Worm (Caenorhabditis elegans) whole organism, young adult: ENCODE results near the gene str-20.

Experiments used
- B0019.2 ChIP-seq: fragments of 200-800 bp; sonication (Bioruptor generic); conservative IDR thresholded peaks from 2 replicates; pipeline ENCODE4 v1.3.6; 2022; ENCODE audit warnings: missing genetic modification reagents, missing genetic modification characterization, missing compliant biosample characterization
- C06A6.2 ChIP-seq: fragments of 200-800 bp; sonication (Bioruptor generic); conservative IDR thresholded peaks from 2 replicates; pipeline ENCODE4 v1.3.6; 2022; ENCODE audit warnings: missing genetic modification characterization, missing compliant biosample characterization
- D2030.7 ChIP-seq: fragments of 200-800 bp; sonication (Bioruptor generic); IDR thresholded peaks from 2 replicates; pipeline ENCODE4 v1.3.6; 2022; ENCODE audit warnings: missing genetic modification reagents, missing genetic modification characterization, missing compliant biosample characterization
- F33H1.4 ChIP-seq: fragments of 200-800 bp; sonication (Bioruptor generic); IDR thresholded peaks from 2 replicates; pipeline ENCODE4 v1.3.6; 2022; ENCODE audit warnings: missing genetic modification reagents, missing genetic modification characterization, missing compliant biosample characterization
- F37B4.10 ChIP-seq: fragments of 200-800 bp; sonication (Bioruptor generic); IDR thresholded peaks from 2 replicates; pipeline ENCODE4 v1.3.6; 2022; ENCODE audit warnings: missing genetic modification characterization, missing compliant biosample characterization
- F39B2.1 ChIP-seq: fragments of 200-800 bp; sonication (Bioruptor generic); IDR thresholded peaks from 2 replicates; pipeline ENCODE4 v1.3.6; 2022; ENCODE audit warnings: missing genetic modification reagents, missing genetic modification characterization, missing compliant biosample characterization
- T07F8.4 ChIP-seq: sonication (generic microtip); optimal IDR thresholded peaks from 2 replicates; lab custom pipeline; 2016; ENCODE audit warnings: mild to moderate bottlenecking, missing genetic modification characterization, moderate library complexity, missing compliant biosample characterization
- Y53G8AR.9 ChIP-seq: fragments of 200-800 bp; sonication (Bioruptor generic); conservative IDR thresholded peaks from 2 replicates; pipeline ENCODE4 v1.3.6; 2022; ENCODE audit warnings: missing genetic modification reagents, missing genetic modification characterization, missing compliant biosample characterization
- Y67H2A.10 ChIP-seq: fragments of 200-800 bp; sonication (Bioruptor generic); conservative IDR thresholded peaks from 2 replicates; pipeline ENCODE4 v1.3.6; 2022; ENCODE audit warnings: missing genetic modification reagents, missing genetic modification characterization, missing compliant biosample characterization
- Y79H2A.3 ChIP-seq: fragments of 200-800 bp; sonication (Bioruptor generic); conservative IDR thresholded peaks from 2 replicates; pipeline ENCODE4 v1.3.6; 2022; ENCODE audit warnings: missing genetic modification reagents, missing genetic modification characterization, missing compliant biosample characterization
- ZK185.1 ChIP-seq: sonication (generic microtip); optimal IDR thresholded peaks from 2 replicates; lab custom pipeline; 2016; ENCODE audit warnings: mild to moderate bottlenecking, missing genetic modification characterization, missing compliant biosample characterization; ENCODE audit not compliant: poor library complexity, severe bottlenecking
- aptf-2 ChIP-seq: fragments of 200-800 bp; sonication (Bioruptor generic); conservative IDR thresholded peaks from 2 replicates; pipeline ENCODE4 v1.3.6; 2022; ENCODE audit warnings: missing genetic modification reagents, missing genetic modification characterization, missing compliant biosample characterization
- aptf-3 ChIP-seq: fragments of 200-800 bp; sonication (Bioruptor generic); IDR thresholded peaks from 2 replicates; pipeline ENCODE4 v1.3.6; 2022; ENCODE audit warnings: missing genetic modification characterization, missing compliant biosample characterization
- atf-7 ChIP-seq: sonication (generic microtip); optimal IDR thresholded peaks from 2 replicates; lab custom pipeline; 2017; ENCODE audit warnings: mild to moderate bottlenecking, missing genetic modification characterization, missing compliant biosample characterization
- athp-1 ChIP-seq: sonication (generic microtip); optimal IDR thresholded peaks from 2 replicates; lab custom pipeline; 2017; ENCODE audit warnings: mild to moderate bottlenecking, missing genetic modification characterization, missing compliant biosample characterization
- attf-6 ChIP-seq: fragments of 200-800 bp; sonication (Bioruptor generic); IDR thresholded peaks from 2 replicates; pipeline ENCODE4 v1.3.6; 2022; ENCODE audit warnings: missing genetic modification reagents, missing genetic modification characterization, missing compliant biosample characterization
- ceh-79 ChIP-seq: sonication (generic microtip); optimal IDR thresholded peaks from 2 replicates; lab custom pipeline; 2017; ENCODE audit warnings: mild to moderate bottlenecking, missing genetic modification characterization, missing compliant biosample characterization
- efl-1 ChIP-seq: fragments of 150-350 bp; optimal IDR thresholded peaks from 2 replicates; lab custom pipeline; 2014; ENCODE audit warnings: missing biosample characterization, missing genetic modification reagents, missing genetic modification characterization
- ekl-4 ChIP-seq: fragments of 200-800 bp; sonication (Bioruptor generic); IDR thresholded peaks from 2 replicates; pipeline ENCODE4 v1.3.6; 2022; ENCODE audit warnings: missing genetic modification reagents, missing genetic modification characterization, missing compliant biosample characterization
- gei-17 ChIP-seq: fragments of 200-800 bp; sonication (Bioruptor generic); optimal IDR thresholded peaks from 2 replicates; lab custom pipeline; 2018; ENCODE audit warnings: mild to moderate bottlenecking, missing genetic modification characterization, missing compliant biosample characterization
- hlh-12 ChIP-seq: sonication (generic microtip); optimal IDR thresholded peaks from 2 replicates; lab custom pipeline; 2016; ENCODE audit warnings: missing genetic modification characterization, missing compliant biosample characterization
- hmg-20 ChIP-seq: fragments of 200-800 bp; sonication (Bioruptor generic); IDR thresholded peaks from 2 replicates; pipeline ENCODE4 v1.3.6; 2022; ENCODE audit warnings: missing genetic modification reagents, missing genetic modification characterization, missing compliant biosample characterization
- let-607 ChIP-seq, 2 experiments: fragments of 200-800 bp in 1 of 2; sonication (Bioruptor generic) in 1 of 2; sonication (generic microtip) in 1 of 2; optimal IDR thresholded peaks; 2 replicates each; lab custom pipeline; 2016 to 2018; ENCODE audit warnings: mild to moderate bottlenecking in 2 of 2, missing compliant biosample characterization in 2 of 2, missing genetic modification characterization in 2 of 2, moderate library complexity in 2 of 2, missing genotype in 1 of 2
- lin-35 ChIP-seq, 3 experiments: fragments of 150-350 bp in 2 of 3; sonication (generic microtip) in 1 of 3; optimal IDR thresholded peaks; 2 replicates each; lab custom pipeline; 2014 to 2018; ENCODE audit warnings: missing biosample characterization in 3 of 3, missing genetic modification characterization in 3 of 3, missing genetic modification reagents in 3 of 3
- lin-54 ChIP-seq: fragments of 200-800 bp; sonication (Bioruptor generic); optimal IDR thresholded peaks from 2 replicates; lab custom pipeline; 2018; ENCODE audit warnings: mild to moderate bottlenecking, missing genetic modification characterization, missing compliant biosample characterization
- nfya-1 ChIP-seq: sonication (generic microtip); optimal IDR thresholded peaks from 2 replicates; lab custom pipeline; 2017; ENCODE audit warnings: antibody characterized with exemption, missing compliant biosample characterization, missing genetic modification characterization, borderline replicate concordance; ENCODE audit not compliant: insufficient read depth
- nhr-27 ChIP-seq: fragments of 200-800 bp; sonication (Bioruptor generic); optimal IDR thresholded peaks from 2 replicates; lab custom pipeline; 2018; ENCODE audit warnings: mild to moderate bottlenecking, missing genetic modification characterization, moderate library complexity, missing compliant biosample characterization
- sptf-2 ChIP-seq: fragments of 200-800 bp; sonication (Bioruptor generic); optimal IDR thresholded peaks from 2 replicates; lab custom pipeline; 2018; ENCODE audit warnings: mild to moderate bottlenecking, missing genetic modification characterization, missing compliant biosample characterization
- tbx-9 ChIP-seq: sonication (generic microtip); optimal IDR thresholded peaks from 2 replicates; lab custom pipeline; 2016; ENCODE audit warnings: borderline replicate concordance, missing genetic modification characterization, inconsistent platforms, missing compliant biosample characterization
- zfh-2 ChIP-seq: fragments of 200-800 bp; sonication (Bioruptor generic); conservative IDR thresholded peaks from 2 replicates; pipeline ENCODE4 v1.3.6; 2022; ENCODE audit warnings: missing genetic modification reagents, missing genetic modification characterization, missing compliant biosample characterization
- zim-3 ChIP-seq: sonication (generic microtip); optimal IDR thresholded peaks from 2 replicates; lab custom pipeline; 2017; ENCODE audit warnings: mild to moderate bottlenecking, missing genetic modification characterization, moderate library complexity, missing compliant biosample characterization
- ztf-22 ChIP-seq: fragments of 200-800 bp; sonication (Bioruptor generic); optimal IDR thresholded peaks from 2 replicates; lab custom pipeline; 2018; ENCODE audit warnings: mild to moderate bottlenecking, missing genetic modification characterization, moderate library complexity, missing compliant biosample characterization
- ztf-25 ChIP-seq: fragments of 200-800 bp; sonication (Bioruptor generic); IDR thresholded peaks from 2 replicates; pipeline ENCODE4 v1.3.6; 2022; ENCODE audit warnings: missing genetic modification reagents, missing genetic modification characterization, missing compliant biosample characterization
- ztf-28 ChIP-seq: fragments of 200-800 bp; sonication (Bioruptor generic); IDR thresholded peaks from 2 replicates; pipeline ENCODE4 v1.3.6; 2022; ENCODE audit warnings: missing genetic modification reagents, missing genetic modification characterization, missing compliant biosample characterization
- ztf-3 ChIP-seq: fragments of 200-800 bp; sonication (Bioruptor generic); optimal IDR thresholded peaks from 2 replicates; lab custom pipeline; 2018; ENCODE audit warnings: mild to moderate bottlenecking, missing genetic modification characterization, missing compliant biosample characterization
- ztf-6 ChIP-seq: fragments of 200-800 bp; sonication (Bioruptor generic); IDR thresholded peaks from 2 replicates; pipeline ENCODE4 v1.3.6; 2022; ENCODE audit warnings: missing genetic modification reagents, missing genetic modification characterization, missing compliant biosample characterization

Gene str-20

DNA sequence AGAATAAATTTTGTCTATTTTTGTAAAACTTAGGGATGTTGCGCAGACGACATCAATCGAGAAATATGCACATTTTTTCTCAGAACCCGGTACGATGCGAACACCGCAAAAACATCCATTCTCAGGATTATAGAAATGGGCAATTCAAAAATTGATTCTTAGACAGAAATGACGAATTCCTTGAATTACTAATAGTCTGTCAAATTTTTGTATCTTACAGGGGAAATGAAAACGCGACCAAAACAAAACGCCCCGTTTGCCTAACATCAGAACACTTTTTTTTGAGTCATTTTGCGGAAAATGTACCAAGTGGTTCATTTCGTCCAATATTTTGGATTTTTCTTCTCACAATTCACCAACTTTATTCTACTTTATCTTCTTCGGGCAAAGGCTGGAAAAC lies 12.9 kb upstream of the str-20 start, which contains the start of gene str-134:
Gene str-134, plus strand, starts transcription at position 301 of the 400 bp plus-strand sequence.
- TF ChIP-seq ekl-4 (GFP tag; lab: Robert Waterston, UW): no peak
- TF ChIP-seq aptf-3 (GFP tag; lab: Robert Waterston, UW): no peak
- TF ChIP-seq let-607 (tag; optimal IDR thresholded peaks at IDR 0.05; lab: Kevin White, UChicago): no peak
- TF ChIP-seq, all 124 proteins: peak for 0

DNA sequence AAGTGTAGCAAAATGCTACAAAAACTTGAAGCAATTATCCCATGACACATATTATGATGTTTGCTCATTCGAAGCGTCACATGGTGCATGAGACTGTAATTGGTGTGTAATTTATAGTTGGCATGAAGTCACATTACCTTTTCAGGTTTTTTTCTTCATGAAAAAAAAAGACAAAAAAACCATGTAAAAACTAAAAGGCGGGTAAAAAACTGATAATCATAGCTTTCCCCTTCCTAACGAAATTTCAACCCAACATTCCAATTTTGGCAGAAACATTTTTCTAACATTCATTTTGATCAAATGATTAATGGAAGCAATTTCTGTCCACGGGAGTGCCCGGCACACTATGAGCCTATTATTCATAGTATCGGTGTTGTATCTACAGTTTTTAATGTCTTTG lies 8.2 kb upstream of the str-20 start, which contains the start of gene sri-4:
Gene sri-4, plus strand, starts transcription at position 301 of the 400 bp plus-strand sequence.
- TF ChIP-seq D2030.7 (GFP tag; lab: Robert Waterston, UW): no peak
- no peak for TF ChIP-seq sptf-2 (GFP tag; lab: Kevin White, UChicago)
- TF ChIP-seq lin-54: no peak
- no peak for TF ChIP-seq F37B4.10 (GFP tag; lab: Robert Waterston, UW)
- no peak for TF ChIP-seq zfh-2 (GFP tag; lab: Robert Waterston, UW)
- no peak for TF ChIP-seq ceh-79 (tag; lab: Kevin White, UChicago)
- no peak for TF ChIP-seq nhr-27 (tag; lab: Kevin White, UChicago)
- no peak for TF ChIP-seq ztf-3 (GFP tag; lab: Kevin White, UChicago)
- TF ChIP-seq Y79H2A.3 (GFP tag; lab: Robert Waterston, UW): no peak
- TF ChIP-seq atf-7: no peak
- no peak for TF ChIP-seq aptf-2 (GFP tag; lab: Robert Waterston, UW)
- TF ChIP-seq hmg-20 (GFP tag; lab: Robert Waterston, UW): no peak
- TF ChIP-seq aptf-3 (GFP tag; lab: Robert Waterston, UW): no peak
- no peak for TF ChIP-seq ztf-22
- TF ChIP-seq hlh-12 (tag; lab: Kevin White, UChicago): no peak
- no peak for TF ChIP-seq nfya-1
- TF ChIP-seq attf-6 (GFP tag; lab: Robert Waterston, UW): no peak
- TF ChIP-seq, all 124 proteins: peak for 0

DNA sequence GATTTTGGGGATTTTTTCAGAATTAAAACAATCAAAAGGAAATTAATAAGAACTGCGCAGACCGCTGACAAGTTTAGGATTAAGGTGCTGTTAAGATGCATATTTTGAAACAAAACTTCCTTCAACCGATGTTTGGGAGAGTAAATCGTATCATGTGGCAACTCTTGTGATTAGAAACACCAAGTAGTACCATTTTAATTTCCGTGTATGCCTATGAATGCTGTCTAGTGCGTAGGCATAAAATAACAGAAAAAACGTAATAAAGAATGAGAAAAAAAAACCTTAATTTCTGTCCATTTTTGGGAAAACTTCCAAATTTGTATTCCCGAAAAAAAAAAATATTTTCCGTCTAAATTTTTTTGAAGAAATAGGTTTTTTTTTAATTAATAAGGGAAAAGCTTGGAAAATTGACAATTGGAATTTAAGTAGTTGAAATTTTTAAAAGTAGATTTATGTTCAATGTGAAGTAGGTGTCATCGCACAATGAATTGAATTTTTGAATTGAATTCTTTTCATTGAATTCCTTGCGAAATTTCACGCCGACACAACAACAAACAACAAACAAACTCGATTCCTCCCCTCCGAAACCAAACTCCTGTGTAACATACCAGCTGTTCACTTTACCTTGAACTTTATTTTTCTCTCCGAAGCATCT lies 3.5 kb upstream of the str-20 start, which contains the start of the genes str-262 and srp-1:
Gene str-262, minus strand, starts transcription at position 101 of the 655 bp plus-strand sequence.
Gene srp-1, plus strand, starts transcription at position 605 of the 655 bp plus-strand sequence.
- TF ChIP-seq F37B4.10 (GFP tag; lab: Robert Waterston, UW) (no peak), ztf-28 (GFP tag; lab: Robert Waterston, UW) (no peak), athp-1 (tag; lab: Kevin White, UChicago) (no peak), zim-3 (no peak), D2030.7 (GFP tag; lab: Robert Waterston, UW) (no peak), Y67H2A.10 (GFP tag; lab: Robert Waterston, UW) (no peak), nfya-1 (no peak), F39B2.1 (GFP tag; lab: Robert Waterston, UW) (no peak), ZK185.1 (tag; lab: Kevin White, UChicago) (no peak), T07F8.4 (tag; lab: Kevin White, UChicago) (no peak), Y53G8AR.9 (GFP tag; lab: Robert Waterston, UW) (no peak), ztf-25 (no peak)

DNA sequence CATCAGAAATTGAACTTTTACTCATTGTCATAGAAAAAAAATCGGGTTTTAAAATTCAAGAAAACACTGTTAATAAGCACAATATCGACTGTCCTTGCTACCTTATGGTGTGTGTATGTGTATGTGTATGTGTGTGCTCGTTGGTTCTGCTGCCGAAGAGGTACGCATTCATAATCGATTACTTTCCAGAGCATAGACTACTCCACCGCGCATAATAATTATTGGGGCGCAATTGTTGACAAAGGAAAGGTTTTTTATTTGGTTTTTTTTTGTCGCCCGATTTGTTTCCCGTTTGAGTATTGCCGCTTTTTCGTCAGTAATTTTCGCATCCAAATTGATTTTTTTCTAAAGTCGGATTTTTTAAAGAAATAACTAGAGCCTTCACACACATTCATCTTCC lies 5.0 kb downstream of the str-20 start, which contains the start of gene C05E4.15:
Gene C05E4.15, minus strand, starts transcription at position 101 of the 400 bp plus-strand sequence.
- no peak for TF ChIP-seq F33H1.4 (GFP tag; lab: Robert Waterston, UW)

DNA sequence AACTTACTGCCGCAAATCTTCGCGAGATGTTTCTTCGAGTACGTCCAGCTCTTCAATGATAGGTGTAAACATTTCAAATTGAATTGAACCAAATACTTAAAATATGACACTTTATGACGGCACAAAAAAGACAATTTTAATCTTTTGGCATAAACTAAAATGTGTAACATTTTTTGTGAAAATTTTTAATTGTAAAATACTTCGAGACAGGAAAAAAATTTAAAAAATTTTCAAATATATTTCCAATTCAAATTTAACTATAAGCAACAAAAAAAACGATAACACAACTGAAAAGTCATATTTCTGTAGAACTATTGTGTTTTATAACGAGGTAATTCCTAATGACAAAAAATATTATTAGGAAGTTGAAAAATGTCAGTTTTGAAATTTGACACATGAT lies 5.6 kb downstream of the str-20 start, which contains the start of gene C05E4.12:
Gene C05E4.12, minus strand, starts transcription at position 101 of the 400 bp plus-strand sequence.
- TF ChIP-seq B0019.2 (GFP tag; lab: Robert Waterston, UW): no peak
- TF ChIP-seq tbx-9: no peak
- no peak for TF ChIP-seq ztf-6 (GFP tag; lab: Robert Waterston, UW)
- TF ChIP-seq gei-17 (GFP tag; lab: Kevin White, UChicago): no peak
- no peak for TF ChIP-seq C06A6.2 (GFP tag; lab: Robert Waterston, UW)
- TF ChIP-seq lin-35 (GFP tag; optimal IDR thresholded peaks at IDR 0.05; lab: Kevin White, UChicago): no peak
- TF ChIP-seq efl-1 (GFP tag; lab: Kevin White, UChicago): no peak
